Worm (Caenorhabditis elegans): Measurements from ENCODE around the gene F57A10.2.

F57A10.2 gene

DNA sequence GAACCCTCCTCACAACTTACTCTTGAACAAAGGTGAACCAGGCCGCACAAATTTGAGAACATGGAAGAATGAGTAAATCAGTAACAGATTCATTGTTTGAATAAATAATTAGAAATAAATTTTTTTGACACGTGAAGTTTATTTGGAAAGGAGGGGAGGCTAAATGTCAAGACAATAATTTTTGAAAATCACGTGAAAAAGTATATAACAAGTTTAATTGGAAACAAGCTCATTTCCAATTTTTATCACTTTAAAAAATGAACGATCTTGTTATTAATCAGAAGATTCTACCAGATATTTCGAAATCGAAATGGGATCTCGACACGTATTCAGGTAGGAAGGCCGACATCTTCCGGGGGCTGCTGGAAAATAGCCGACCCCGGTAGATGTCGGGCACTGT, 39.8 kb upstream of the F57A10.2 start, which contains the start of the genes irld-57 and sfxn-1.3:
Gene irld-57 (minus strand): TSS at position 101 of the 400 bp plus-strand sequence.
Gene sfxn-1.3 (plus strand): TSS at position 232 of the 400 bp plus-strand sequence.
- TF ChIP-seq nhr-10 (tag; optimal IDR thresholded peaks at IDR 0.05), result no peak
- TF ChIP-seq snpc-4 (tag; optimal IDR thresholded peaks at IDR 0.05), result no peak
- no peak for TF ChIP-seq sem-4 (tag; optimal IDR thresholded peaks at IDR 0.05)
- no peak for TF ChIP-seq nhr-6 (tag; optimal IDR thresholded peaks at IDR 0.05)
- no peak for TF ChIP-seq ZK546.5 (tag; optimal IDR thresholded peaks at IDR 0.05)
- TF ChIP-seq lsy-2 (tag; optimal IDR thresholded peaks at IDR 0.05), result no peak
- no peak for TF ChIP-seq fos-1 (tag; optimal IDR thresholded peaks at IDR 0.05)
- TF ChIP-seq nhr-25 (tag; optimal IDR thresholded peaks at IDR 0.05), result no peak
- no peak for TF ChIP-seq lin-39 (tag; optimal IDR thresholded peaks at IDR 0.05)
- no peak for TF ChIP-seq elt-1 (tag; optimal IDR thresholded peaks at IDR 0.05)
- TF ChIP-seq ceh-16 (tag; optimal IDR thresholded peaks at IDR 0.05), result no peak
- TF ChIP-seq ama-1 (optimal IDR thresholded peaks at IDR 0.05), result no peak
- TF ChIP-seq skn-1 (tag; optimal IDR thresholded peaks at IDR 0.05), result no peak
- TF ChIP-seq nhr-23 (tag; optimal IDR thresholded peaks at IDR 0.05), result no peak
- no peak for TF ChIP-seq unc-62 (GFP tag; optimal IDR thresholded peaks at IDR 0.05)
- TF ChIP-seq mbf-1 (tag; optimal IDR thresholded peaks at IDR 0.05), result no peak
- TF ChIP-seq F13H6.1 (tag; optimal IDR thresholded peaks at IDR 0.05), result no peak

- no peak for TF ChIP-seq nhr-25 (tag; optimal IDR thresholded peaks at IDR 0.05)
- TF ChIP-seq mab-5 (tag; optimal IDR thresholded peaks at IDR 0.05), result no peak
- no peak for TF ChIP-seq nhr-129 (tag; optimal IDR thresholded peaks at IDR 0.05)
- no peak for TF ChIP-seq snpc-4 (tag; optimal IDR thresholded peaks at IDR 0.05)
- TF ChIP-seq alr-1 (tag; optimal IDR thresholded peaks at IDR 0.05), result no peak
- no peak for TF ChIP-seq peb-1 (tag; optimal IDR thresholded peaks at IDR 0.05)
- no peak for TF ChIP-seq blmp-1 (tag; optimal IDR thresholded peaks at IDR 0.05; ENCODE audit: insufficient read depth)
- no peak for TF ChIP-seq crh-2 (tag; optimal IDR thresholded peaks at IDR 0.05)
- no peak for TF ChIP-seq egl-27 (tag; optimal IDR thresholded peaks at IDR 0.05)
- TF ChIP-seq nhr-6 (tag; optimal IDR thresholded peaks at IDR 0.05), result no peak
- no peak for TF ChIP-seq aly-2 (tag; optimal IDR thresholded peaks at IDR 0.05)
- TF ChIP-seq nhr-11 (tag; optimal IDR thresholded peaks at IDR 0.05), result no peak
- no peak for TF ChIP-seq nhr-77 (tag; optimal IDR thresholded peaks at IDR 0.05)
- TF ChIP-seq mdl-1 (tag; optimal IDR thresholded peaks at IDR 0.05), result no peak
- no peak for TF ChIP-seq nhr-12 (tag; optimal IDR thresholded peaks at IDR 0.05)
- no peak for TF ChIP-seq R02D3.7 (tag; optimal IDR thresholded peaks at IDR 0.05)
- TF ChIP-seq mbf-1 (tag; optimal IDR thresholded peaks at IDR 0.05), result no peak
- TF ChIP-seq nhr-237 (tag; optimal IDR thresholded peaks at IDR 0.05), result no peak
Observed at ce11 chrV:15730459-15730858, 35.9 kb upstream of the F57A10.2 start, which contains the start of gene Y6E2A.10. Gene Y6E2A.10, minus strand, starts transcription at chrV:15730559.

ce11 chrV:15732209-15732608, 34.2 kb upstream of the F57A10.2 start, which contains the start of gene str-38:
Gene str-38, minus strand, starts transcription at chrV:15732309.
- TF ChIP-seq ztf-4 (tag; optimal IDR thresholded peaks at IDR 0.05) (no peak), ztf-1 (GFP tag; conservative IDR thresholded peaks at IDR 0.05) (no peak), blmp-1 (tag; optimal IDR thresholded peaks at IDR 0.05; ENCODE audit: insufficient read depth) (no peak), zag-1 (tag; optimal IDR thresholded peaks at IDR 0.05) (no peak), nhr-25 (tag; optimal IDR thresholded peaks at IDR 0.05) (no peak), peb-1 (tag; optimal IDR thresholded peaks at IDR 0.05) (no peak), C34F6.9 (tag; optimal IDR thresholded peaks at IDR 0.05) (no peak), alr-1 (tag; optimal IDR thresholded peaks at IDR 0.05) (no peak), lin-13 (GFP tag; optimal IDR thresholded peaks at IDR 0.05) (no peak), ceh-16 (tag; optimal IDR thresholded peaks at IDR 0.05) (no peak), dmd-4 (tag; optimal IDR thresholded peaks at IDR 0.05) (no peak), nhr-12 (tag; optimal IDR thresholded peaks at IDR 0.05) (no peak), snpc-4 (tag; optimal IDR thresholded peaks at IDR 0.05) (no peak), R02D3.7 (tag; optimal IDR thresholded peaks at IDR 0.05) (no peak), ceh-82 (tag; optimal IDR thresholded peaks at IDR 0.05) (no peak), unc-55 (GFP tag; optimal IDR thresholded peaks at IDR 0.05) (no peak), nhr-129 (tag; optimal IDR thresholded peaks at IDR 0.05) (no peak), mab-5 (tag; optimal IDR thresholded peaks at IDR 0.05) (no peak), skn-1 (tag; optimal IDR thresholded peaks at IDR 0.05) (no peak), Y55F3AM.14 (GFP tag; optimal IDR thresholded peaks at IDR 0.05) (no peak)
